Fruit fly (Drosophila melanogaster) S2 (cell line): ENCODE measurements around the gene IRSp53.
"Not testable (repeated sequence)": the region's sequence is repeated elsewhere in the genome, so short reads cannot be mapped to it uniquely, and the experiment has no call there.

ENCODE experiments used
- CG8478 ChIP-seq: fragments of >200 bp; optimal IDR thresholded peaks from 2 replicates; lab custom pipeline; 2018
- CTCF ChIP-seq, 2 experiments: fragments of >200 bp; optimal IDR thresholded peaks; 2 replicates each; lab custom pipeline; 2018

dm6 chr3L:11132055-11132454 lies 3.8 kb upstream of the IRSp53 start, which contains the start of gene CG32074:
- TF ChIP-seq CG8478 (lab: Kevin White, UChicago); CTCF (optimal IDR thresholded peaks at IDR 0.05; lab: Kevin White, UChicago): not testable (repeated sequence)
